Worm (Caenorhabditis elegans): Measurements from ENCODE around the gene F59B10.3.

ce11 chrII:10559671-10560184 is 49.4 kb downstream of the F59B10.3 start:
- no peak for TF ChIP-seq nhr-12 (tag; optimal IDR thresholded peaks at IDR 0.05)
- TF ChIP-seq unc-39 (tag; optimal IDR thresholded peaks at IDR 0.05) = no peak
- TF ChIP-seq flh-1 (GFP tag; optimal IDR thresholded peaks at IDR 0.05) = no peak
- no peak for TF ChIP-seq ztf-11 (tag; optimal IDR thresholded peaks at IDR 0.05)
- no peak for TF ChIP-seq cnd-1 (tag; optimal IDR thresholded peaks at IDR 0.05)
- no peak for TF ChIP-seq elt-3 (tag; optimal IDR thresholded peaks at IDR 0.05)
- no peak for TF ChIP-seq M03D4.4 (tag; optimal IDR thresholded peaks at IDR 0.05)
- no peak for TF ChIP-seq nhr-237 (tag; optimal IDR thresholded peaks at IDR 0.05)
